Fruit fly (Drosophila melanogaster): ENCODE data around the gene Abd-B.

Abd-B gene

DNA sequence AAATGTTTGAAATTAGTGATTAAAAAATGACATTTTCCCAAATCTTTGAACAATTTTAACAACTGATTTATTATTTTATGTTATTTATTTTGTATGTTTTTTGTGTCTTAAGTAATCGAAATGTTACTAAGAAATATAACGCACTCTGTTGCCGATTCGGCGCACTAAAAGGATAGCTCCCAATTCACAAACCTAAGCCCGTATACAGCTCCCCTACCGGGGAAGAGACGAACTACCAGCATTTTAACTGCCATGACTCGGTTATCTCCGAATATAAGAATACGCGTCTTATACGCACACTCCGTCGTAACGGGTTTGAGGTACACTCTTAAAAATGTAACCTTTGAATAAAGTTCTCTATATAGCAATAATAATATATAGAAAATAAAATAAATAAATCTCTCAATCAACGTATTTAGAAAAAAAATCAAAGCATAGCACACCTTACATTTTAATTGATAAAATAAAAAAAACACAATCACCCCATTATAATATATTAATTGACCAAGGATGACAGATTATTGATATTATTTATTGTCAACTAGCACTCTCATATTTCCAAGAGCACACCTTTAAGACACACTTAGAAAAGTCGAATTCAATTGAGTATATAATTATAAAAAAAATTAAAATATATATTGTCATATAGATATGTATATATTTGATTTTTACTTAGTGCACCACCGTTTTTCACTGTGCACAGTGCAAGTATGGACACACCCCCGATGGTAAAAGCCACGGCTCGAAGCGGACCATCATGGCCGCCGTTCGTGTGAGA is 14.1 kb downstream of the Abd-B start (continued):
- TF ChIP-seq mld (GFP tag; IDR thresholded peaks at IDR 0.05; ENCODE audit: partially characterized antibody): no peak
- peak; percentile 76 for TF ChIP-seq Spps (tag; optimal IDR thresholded peaks at IDR 0.05)
- peak; percentile 4 for TF ChIP-seq pros (GFP tag; optimal IDR thresholded peaks at IDR 0.05)
- TF ChIP-seq CG11456 (GFP tag; IDR thresholded peaks at IDR 0.05): peak; percentile 80
- TF ChIP-seq br (optimal IDR thresholded peaks at IDR 0.05): no peak
- TF ChIP-seq CG4707 (GFP tag; optimal IDR thresholded peaks at IDR 0.05): peak; percentile 49
- peak; percentile 23; the same call in 1 of the 2 replicates for TF ChIP-seq onecut (GFP tag; IDR thresholded peaks at IDR 0.05)
- TF ChIP-seq Doc3 (GFP tag; IDR thresholded peaks at IDR 0.05; ENCODE audit: partially characterized antibody): no peak
- TF ChIP-seq tap (tag; optimal IDR thresholded peaks at IDR 0.05): peak; percentile 75
- TF ChIP-seq vvl (GFP tag; IDR thresholded peaks at IDR 0.05): peak; percentile 60
- TF ChIP-seq PHDP (tag; optimal IDR thresholded peaks at IDR 0.05): peak; percentile 84
- TF ChIP-seq Ets65A (GFP tag): no peak
- TF ChIP-seq stwl (tag; optimal IDR thresholded peaks at IDR 0.05): no peak
- no peak for TF ChIP-seq Dfd (GFP tag; optimal IDR thresholded peaks at IDR 0.05)
- TF ChIP-seq CG8388 (GFP tag; optimal IDR thresholded peaks at IDR 0.05): peak; percentile 87
- peak; percentile 67 for TF ChIP-seq CG2202 (tag; optimal IDR thresholded peaks at IDR 0.05)
- peak; percentile 1 for TF ChIP-seq ems (GFP tag; optimal IDR thresholded peaks at IDR 0.05)
- TF ChIP-seq tio (GFP tag; optimal IDR thresholded peaks at IDR 0.05): peak; percentile 78
- TF ChIP-seq CG2889 (GFP tag; IDR thresholded peaks at IDR 0.05): 0 out of 3 replicates have a peak, but pooled peaks have one; percentile 5
- peak; percentile 60 for TF ChIP-seq CG12942 (GFP tag; optimal IDR thresholded peaks at IDR 0.05)
- no peak for TF ChIP-seq CG4282 (GFP tag; optimal IDR thresholded peaks at IDR 0.05)
- TF ChIP-seq Ravus (GFP tag; IDR thresholded peaks at IDR 0.05): peak; percentile 7; the same call in 1 of the 2 replicates
- TF ChIP-seq CG14667 (GFP tag; IDR thresholded peaks at IDR 0.05): peak; percentile 20; the same call in 1 of the 2 replicates
- TF ChIP-seq cato (GFP tag; optimal IDR thresholded peaks at IDR 0.05; ENCODE audit: borderline replicate concordance): peak; percentile 68
- peak; percentile 81 for TF ChIP-seq CG6254 (GFP tag; optimal IDR thresholded peaks at IDR 0.05)
- TF ChIP-seq CG3726 (GFP tag; IDR thresholded peaks at IDR 0.05): 0 out of 3 replicates have a peak, but pooled peaks have one; percentile 38
- peak; percentile 90 for TF ChIP-seq CG10209 (GFP tag; optimal IDR thresholded peaks at IDR 0.05)
- TF ChIP-seq Hey (tag; optimal IDR thresholded peaks at IDR 0.05): no peak
- no peak for TF ChIP-seq CG6683 (GFP tag; optimal IDR thresholded peaks at IDR 0.05)
- peak; percentile 83 for TF ChIP-seq BtbVII (GFP tag; optimal IDR thresholded peaks at IDR 0.05)
- peak; percentile 60 for TF ChIP-seq NFAT (GFP tag; IDR thresholded peaks at IDR 0.05)
- TF ChIP-seq ken (GFP tag; IDR thresholded peaks at IDR 0.05): peak; percentile 49; the same call in 2 of the 3 replicates
- peak; percentile 93 for TF ChIP-seq nmo (GFP tag; optimal IDR thresholded peaks at IDR 0.05)
- TF ChIP-seq Six4 (GFP tag; optimal IDR thresholded peaks at IDR 0.05): peak; percentile 74
- no peak for TF ChIP-seq disco-r (GFP tag; optimal IDR thresholded peaks at IDR 0.05)
- TF ChIP-seq CG31388 (GFP tag; optimal IDR thresholded peaks at IDR 0.05): peak; percentile 24
- peak; percentile 81 for TF ChIP-seq CG10462 (GFP tag; optimal IDR thresholded peaks at IDR 0.05)
- TF ChIP-seq dan (GFP tag; IDR thresholded peaks at IDR 0.05): no peak
- TF ChIP-seq maf-S (GFP tag; optimal IDR thresholded peaks at IDR 0.05): no peak
- no peak; the same call in 2 of the 3 replicates for TF ChIP-seq Mrtf (GFP tag; IDR thresholded peaks at IDR 0.05)
- TF ChIP-seq aop (GFP tag; IDR thresholded peaks at IDR 0.05): no peak
- peak; percentile 26 for TF ChIP-seq CG9876 (GFP tag; optimal IDR thresholded peaks at IDR 0.05)
- TF ChIP-seq schlank (tag; optimal IDR thresholded peaks at IDR 0.05): no peak
- no peak for TF ChIP-seq CG7745 (tag; optimal IDR thresholded peaks at IDR 0.05)
- no peak for TF ChIP-seq tup (GFP tag; optimal IDR thresholded peaks at IDR 0.05)
- TF ChIP-seq Dip3 (GFP tag; optimal IDR thresholded peaks at IDR 0.05): no peak
- no peak for TF ChIP-seq sens-2 (GFP tag; IDR thresholded peaks at IDR 0.05)
- TF ChIP-seq Trl (optimal IDR thresholded peaks at IDR 0.05): no peak
- peak; percentile 19 for TF ChIP-seq Trl (GFP tag; optimal IDR thresholded peaks at IDR 0.05)
- peak; percentile 77 for TF ChIP-seq CG15601 (tag; optimal IDR thresholded peaks at IDR 0.05)

All from whole organism, embryonic.